Fruit fly (Drosophila melanogaster): ENCODE data around the gene Pgam5.
A peak's percentile ranks its signal among the peaks of the same experiment; 100 is the strongest.

Gene Pgam5

dm6 chrX:1845413-1845951 is 27.9 kb downstream of the Pgam5 start (continued):
- 0 out of 2 replicates have a peak, but pooled peaks have one; percentile 12 for TF ChIP-seq CG9215 (GFP tag; IDR thresholded peaks at IDR 0.05)
- TF ChIP-seq CG11085 (GFP tag; IDR thresholded peaks at IDR 0.05) = no peak
- TF ChIP-seq CG9932 (GFP tag; IDR thresholded peaks at IDR 0.05) = peak; percentile 35; the same call in 1 of the 2 replicates
- TF ChIP-seq Hsf (GFP tag; optimal IDR thresholded peaks at IDR 0.05) = peak; percentile 3
- TF ChIP-seq grau (tag; optimal IDR thresholded peaks at IDR 0.05) = peak; percentile 12
- no peak for TF ChIP-seq danr (GFP tag; IDR thresholded peaks at IDR 0.05)
- TF ChIP-seq HmgD (GFP tag; optimal IDR thresholded peaks at IDR 0.05) = no peak
- TF ChIP-seq amos (GFP tag; IDR thresholded peaks at IDR 0.05; ENCODE audit: partially characterized antibody) = no peak
- no peak for TF ChIP-seq pita (GFP tag; optimal IDR thresholded peaks at IDR 0.05)

- peak; percentile 79 for TF ChIP-seq kay (GFP tag; optimal IDR thresholded peaks at IDR 0.05)
- TF ChIP-seq sr (GFP tag; IDR thresholded peaks at IDR 0.05) = peak; percentile 44; the same call in 1 of the 3 replicates
- no peak for TF ChIP-seq HmgD (GFP tag; optimal IDR thresholded peaks at IDR 0.05)
- no peak for TF ChIP-seq ranshi (GFP tag; IDR thresholded peaks at IDR 0.05)
- no peak for TF ChIP-seq CG33213 (GFP tag; optimal IDR thresholded peaks at IDR 0.05)
- TF ChIP-seq twi (tag; optimal IDR thresholded peaks at IDR 0.05) = no peak
- peak; percentile 81 for TF ChIP-seq sd (tag; optimal IDR thresholded peaks at IDR 0.05)
- TF ChIP-seq CG4424 (GFP tag; optimal IDR thresholded peaks at IDR 0.05) = no peak
- TF ChIP-seq stwl (tag; optimal IDR thresholded peaks at IDR 0.05) = no peak
- no peak for TF ChIP-seq sqz (GFP tag; optimal IDR thresholded peaks at IDR 0.05)
- 0 out of 4 replicates have a peak, but pooled peaks have one; percentile 48 for TF ChIP-seq chinmo (GFP tag; IDR thresholded peaks at IDR 0.05; ENCODE audit: partially characterized antibody)
- no peak for TF ChIP-seq Mad (GFP tag; optimal IDR thresholded peaks at IDR 0.05)
- peak; percentile 33 for TF ChIP-seq mirr (GFP tag; optimal IDR thresholded peaks at IDR 0.05)
- peak; percentile 34 for TF ChIP-seq exex (tag; optimal IDR thresholded peaks at IDR 0.05)
- no peak for TF ChIP-seq H15 (GFP tag; IDR thresholded peaks at IDR 0.05)
- TF ChIP-seq Eip74EF (GFP tag; optimal IDR thresholded peaks at IDR 0.05) = peak in 1 of 2 experiments; percentile 88
- no peak for TF ChIP-seq CG31365 (tag; optimal IDR thresholded peaks at IDR 0.05)
- TF ChIP-seq shn (GFP tag; optimal IDR thresholded peaks at IDR 0.05) = peak; percentile 3
- peak; percentile 36; the same call in 1 of the 2 replicates for TF ChIP-seq CG10321 (GFP tag; IDR thresholded peaks at IDR 0.05)
- TF ChIP-seq CG12071 (GFP tag; optimal IDR thresholded peaks at IDR 0.05) = peak; percentile 8
- peak; percentile 86 for TF ChIP-seq cwo (GFP tag; optimal IDR thresholded peaks at IDR 0.05)
- TF ChIP-seq CG10543 (GFP tag; optimal IDR thresholded peaks at IDR 0.05) = peak; percentile 65
- peak; percentile 5 for TF ChIP-seq CG2678 (tag; optimal IDR thresholded peaks at IDR 0.05)
- no peak for TF ChIP-seq dpn (GFP tag; optimal IDR thresholded peaks at IDR 0.05)
- TF ChIP-seq lab (GFP tag; optimal IDR thresholded peaks at IDR 0.05) = peak; percentile 55
- peak; percentile 27 for TF ChIP-seq HmgZ (tag; optimal IDR thresholded peaks at IDR 0.05)
- peak in 1 of 2 experiments; percentile 1 for TF ChIP-seq Pdp1 (GFP tag; optimal IDR thresholded peaks at IDR 0.05)
- no peak for TF ChIP-seq CG4360 (GFP tag; IDR thresholded peaks at IDR 0.05)
- peak; percentile 10 for TF ChIP-seq abd-A (tag; optimal IDR thresholded peaks at IDR 0.05)
- TF ChIP-seq Blimp-1 (GFP tag; optimal IDR thresholded peaks at IDR 0.05) = peak; percentile 22
- peak; percentile 10 for TF ChIP-seq Hey (tag; optimal IDR thresholded peaks at IDR 0.05)
- TF ChIP-seq slbo (GFP tag; IDR thresholded peaks at IDR 0.05) = peak; percentile 11; the same call in 1 of the 2 replicates
- TF ChIP-seq crol (GFP tag; IDR thresholded peaks at IDR 0.05) = peak; percentile 38
- no peak for TF ChIP-seq CG6254 (GFP tag; optimal IDR thresholded peaks at IDR 0.05)
- TF ChIP-seq CG8290 (GFP tag; optimal IDR thresholded peaks at IDR 0.05) = no peak
- TF ChIP-seq CG8290 (tag; optimal IDR thresholded peaks at IDR 0.05) = peak in 1 of 2 experiments; percentile 51
- TF ChIP-seq tgo (GFP tag; IDR thresholded peaks at IDR 0.05) = peak; percentile 16; the same call in 1 of the 3 replicates
- no peak for TF ChIP-seq slou (GFP tag; optimal IDR thresholded peaks at IDR 0.05)
- TF ChIP-seq Hr78 (GFP tag; optimal IDR thresholded peaks at IDR 0.05) = peak in 1 of 2 experiments; percentile 93
- TF ChIP-seq H2.0 (GFP tag; IDR thresholded peaks at IDR 0.05) = no peak
Observed at dm6 chrX:1842875-1843274, 30.5 kb downstream of the Pgam5 start.

Data from whole organism, embryonic.